Fruit fly (Drosophila melanogaster) Kc167 (cell line): Measurements from ENCODE around the gene TfIIEalpha.

Experiments
- Sin3A ChIP-seq: fragments of >200 bp; optimal IDR thresholded peaks from 2 replicates; lab custom pipeline; 2018; ENCODE audit warnings: missing external identifiers
- h ChIP-seq: fragments of >200 bp; optimal IDR thresholded peaks from 3 replicates; lab custom pipeline; 2018; ENCODE audit warnings: missing external identifiers
- insv ChIP-seq: fragments of >200 bp; optimal IDR thresholded peaks from 3 replicates; lab custom pipeline; 2018; ENCODE audit warnings: missing external identifiers
- ttk ChIP-seq: sonication (Bioruptor generic); optimal IDR thresholded peaks from 2 replicates; lab custom pipeline; 2017; ENCODE audit warnings: missing external identifiers

- no peak for TF ChIP-seq insv
- TF ChIP-seq h (lab: Kevin White, UChicago) = no peak
- TF ChIP-seq ttk (lab: Kevin White, UChicago) = no peak
- TF ChIP-seq Sin3A = no peak
Measured at dm6 chr3L:11721498-11721946, 39.7 kb downstream of the TfIIEalpha start.
